Fruit fly (Drosophila melanogaster) whole organism, wandering third instar larva: Measurements from ENCODE around the gene GIIIspla2.
A peak's percentile ranks its signal among the peaks of the same experiment; 100 is the strongest.

Experiments
- Abd-B ChIP-seq: fragments of >200 bp; optimal IDR thresholded peaks from 2 replicates; lab custom pipeline; 2017; ENCODE audit warnings: missing biosample characterization, missing genetic modification characterization
- CG32264 ChIP-seq: fragments of 200-800 bp; sonication (Bioruptor generic); optimal IDR thresholded peaks from 2 replicates; lab custom pipeline; 2016; ENCODE audit warnings: missing biosample characterization, missing genetic modification characterization
- CrebA ChIP-seq: fragments of 200-800 bp; sonication (Bioruptor generic); optimal IDR thresholded peaks from 2 replicates; lab custom pipeline; 2016; ENCODE audit warnings: missing biosample characterization, mild to moderate bottlenecking, missing genetic modification characterization, borderline replicate concordance
- Dif ChIP-seq: fragments of 200-275, 200-300 bp; sonication (Bioruptor generic); optimal IDR thresholded peaks from 2 replicates; lab custom pipeline; 2018; ENCODE audit warnings: missing biosample characterization, missing genetic modification characterization; ENCODE audit not compliant: partially characterized antibody
- GATAd ChIP-seq: sonication (Bioruptor generic); optimal IDR thresholded peaks from 2 replicates; lab custom pipeline; 2016; ENCODE audit warnings: missing biosample characterization, missing genetic modification characterization
- HLH106 ChIP-seq: fragments of 200-800 bp; optimal IDR thresholded peaks from 3 replicates; lab custom pipeline; 2019; ENCODE audit warnings: missing biosample characterization, mild to moderate bottlenecking, missing genetic modification characterization, moderate library complexity
- Hnf4 ChIP-seq: fragments of 200-800 bp; sonication (Bioruptor generic); optimal IDR thresholded peaks from 2 replicates; lab custom pipeline; 2016; ENCODE audit warnings: missing biosample characterization, mild to moderate bottlenecking, missing genetic modification characterization
- Hr78 ChIP-seq: fragments of >200 bp; optimal IDR thresholded peaks from 2 replicates; lab custom pipeline; 2017; ENCODE audit warnings: missing biosample characterization, missing genetic modification characterization
- Hr83 ChIP-seq: fragments of 200-300 bp; sonication (Bioruptor generic); optimal IDR thresholded peaks from 2 replicates; lab custom pipeline; 2016; ENCODE audit warnings: missing biosample characterization, mild to moderate bottlenecking, missing genetic modification characterization, moderate library complexity; ENCODE audit not compliant: poor library complexity, severe bottlenecking
- Mio ChIP-seq: sonication (Bioruptor generic); optimal IDR thresholded peaks from 2 replicates; lab custom pipeline; 2016; ENCODE audit warnings: missing biosample characterization, missing genetic modification characterization
- N ChIP-seq: fragments of >200 bp; optimal IDR thresholded peaks from 2 replicates; lab custom pipeline; 2018; ENCODE audit warnings: missing biosample characterization, missing external identifiers, missing genetic modification characterization
- OdsH ChIP-seq: fragments of 200-800 bp; sonication (Bioruptor generic); optimal IDR thresholded peaks from 2 replicates; lab custom pipeline; 2016; ENCODE audit warnings: missing biosample characterization, mild to moderate bottlenecking, missing genetic modification characterization
- Rel ChIP-seq, 2 experiments: fragments of 200-800 bp; sonication (Bioruptor generic) in 1 of 2; optimal IDR thresholded peaks; 2 replicates in 1 of 2; 3 replicates in 1 of 2; lab custom pipeline; 2016 to 2019; ENCODE audit warnings: mild to moderate bottlenecking in 2 of 2, missing biosample characterization in 2 of 2, missing genetic modification characterization in 2 of 2, moderate library complexity in 1 of 2
- Sp1 ChIP-seq: fragments of 200-800 bp; sonication (Bioruptor generic); optimal IDR thresholded peaks from 3 replicates; lab custom pipeline; 2019; ENCODE audit warnings: missing biosample characterization, mild to moderate bottlenecking, missing genetic modification characterization, moderate library complexity
- Vsx2 ChIP-seq: fragments of 200-300, 225-300 bp; sonication (Bioruptor generic); optimal IDR thresholded peaks from 2 replicates; lab custom pipeline; 2018; ENCODE audit warnings: missing biosample characterization, missing genetic modification characterization; ENCODE audit not compliant: partially characterized antibody
- br ChIP-seq: fragments of 200-800 bp; sonication (Bioruptor generic); optimal IDR thresholded peaks from 2 replicates; lab custom pipeline; 2016; ENCODE audit warnings: missing biosample characterization, missing genetic modification characterization
- brk ChIP-seq: fragments of 200-800 bp; sonication (Bioruptor generic); optimal IDR thresholded peaks from 2 replicates; lab custom pipeline; 2016; ENCODE audit warnings: missing biosample characterization, mild to moderate bottlenecking, missing genetic modification characterization
- dl ChIP-seq, 2 experiments: fragments of 175-275, 200-275 bp in 1 of 2; fragments of 200-275 bp in 1 of 2; sonication (Bioruptor generic); optimal IDR thresholded peaks; lab custom pipeline; 2018; ENCODE audit warnings: mild to moderate bottlenecking in 2 of 2, missing biosample characterization in 2 of 2, missing genetic modification characterization in 2 of 2, moderate library complexity in 2 of 2; ENCODE audit not compliant: partially characterized antibody in 2 of 2, insufficient read depth in 1 of 2
- dmrt93B ChIP-seq: fragments of 200-800 bp; sonication (Bioruptor generic); optimal IDR thresholded peaks from 2 replicates; lab custom pipeline; 2018; ENCODE audit warnings: missing biosample characterization, mild to moderate bottlenecking, missing genetic modification characterization
- dsf ChIP-seq: sonication (Bioruptor generic); optimal IDR thresholded peaks from 2 replicates; lab custom pipeline; 2016; ENCODE audit warnings: missing biosample characterization, missing genetic modification characterization, borderline replicate concordance
- ey ChIP-seq: fragments of 200-800 bp; sonication (Bioruptor generic); optimal IDR thresholded peaks from 2 replicates; lab custom pipeline; 2016; ENCODE audit warnings: missing biosample characterization, missing genetic modification characterization
- foxo ChIP-seq, 2 experiments: fragments of 200-800 bp; sonication (Bioruptor generic); optimal IDR thresholded peaks; 2 replicates in 1 of 2; 3 replicates in 1 of 2; lab custom pipeline; 2016 to 2017; ENCODE audit warnings: missing biosample characterization in 2 of 2, missing genetic modification characterization in 2 of 2
- fru ChIP-seq: fragments of 200-800 bp; sonication (Bioruptor generic); optimal IDR thresholded peaks from 3 replicates; lab custom pipeline; 2016; ENCODE audit warnings: missing biosample characterization, mild to moderate bottlenecking, missing genetic modification characterization
- h ChIP-seq: fragments of 200-800 bp; sonication (Bioruptor generic); optimal IDR thresholded peaks from 3 replicates; lab custom pipeline; 2016; ENCODE audit warnings: missing biosample characterization, mild to moderate bottlenecking, missing genetic modification characterization
- jim ChIP-seq: fragments of 175-275, 200-325 bp; sonication (Bioruptor generic); optimal IDR thresholded peaks from 2 replicates; lab custom pipeline; 2016; ENCODE audit warnings: missing biosample characterization, mild to moderate bottlenecking, missing genetic modification characterization
- pan ChIP-seq: fragments of >200 bp; optimal IDR thresholded peaks from 2 replicates; lab custom pipeline; 2017
- psq ChIP-seq: fragments of 200-800 bp; sonication (Bioruptor generic); optimal IDR thresholded peaks from 3 replicates; lab custom pipeline; 2017; ENCODE audit warnings: missing biosample characterization, mild to moderate bottlenecking, missing genetic modification characterization, moderate library complexity
- rgr ChIP-seq: fragments of 200-800 bp; sonication (Bioruptor generic); optimal IDR thresholded peaks from 3 replicates; lab custom pipeline; 2016; ENCODE audit warnings: missing biosample characterization, mild to moderate bottlenecking, missing genetic modification characterization
- sage ChIP-seq: fragments of 200-800 bp; sonication (Bioruptor generic); optimal IDR thresholded peaks from 2 replicates; lab custom pipeline; 2016; ENCODE audit warnings: missing biosample characterization, mild to moderate bottlenecking, missing genetic modification characterization
- sv ChIP-seq: fragments of 200-800 bp; sonication (Bioruptor generic); optimal IDR thresholded peaks from 3 replicates; lab custom pipeline; 2016; ENCODE audit warnings: missing biosample characterization, missing genetic modification characterization
- tai ChIP-seq: sonication (Bioruptor generic); optimal IDR thresholded peaks from 2 replicates; lab custom pipeline; 2016; ENCODE audit warnings: missing biosample characterization, missing genetic modification characterization
- usp ChIP-seq: fragments of >200 bp; optimal IDR thresholded peaks from 2 replicates; lab custom pipeline; 2017; ENCODE audit warnings: missing biosample characterization, missing genetic modification characterization

The GIIIspla2 gene

dm6 chrX:8193017-8193556, 35.7 kb downstream of the GIIIspla2 start (continued):
- TF ChIP-seq sv (GFP tag; lab: Kevin White, UChicago) (no peak), Mio (GFP tag; lab: Kevin White, UChicago) (no peak), tai (GFP tag; lab: Kevin White, UChicago) (no peak), HLH106 (tag; lab: Kevin White, UChicago) (peak; percentile 21), Hnf4 (GFP tag; lab: Kevin White, UChicago) (peak; percentile 43), dsf (GFP tag; lab: Kevin White, UChicago) (no peak), h (GFP tag; lab: Kevin White, UChicago) (peak; percentile 68)

dm6 chrX:8194559-8194958, 37.1 kb downstream of the GIIIspla2 start:
- TF ChIP-seq jim (GFP tag; lab: Kevin White, UChicago) = no peak
- TF ChIP-seq CG32264 (GFP tag; lab: Kevin White, UChicago) = no peak
- TF ChIP-seq br (GFP tag; lab: Kevin White, UChicago) = no peak
- TF ChIP-seq ey (GFP tag; lab: Kevin White, UChicago) = no peak
- TF ChIP-seq sv (GFP tag; lab: Kevin White, UChicago) = no peak
- TF ChIP-seq usp (GFP tag; lab: Kevin White, UChicago) = no peak
- TF ChIP-seq Hr83 (GFP tag; lab: Kevin White, UChicago) = no peak
- TF ChIP-seq, all 38 proteins: peak for 0

dm6 chrX:8195449-8196156, 38.2 kb downstream of the GIIIspla2 start:
- no peak for TF ChIP-seq sage (GFP tag; lab: Kevin White, UChicago)
- TF ChIP-seq GATAd (GFP tag; lab: Kevin White, UChicago) = peak; percentile 72
- TF ChIP-seq CG32264 (GFP tag; lab: Kevin White, UChicago) = no peak
- TF ChIP-seq rgr = no peak

- TF ChIP-seq dl (GFP tag; optimal IDR thresholded peaks at IDR 0.05; lab: Kevin White, UChicago; ENCODE audit: insufficient read depth in 1 of 2, partially characterized antibody in 2 of 2) (no peak), ey (GFP tag; lab: Kevin White, UChicago) (no peak), Hr78 (GFP tag; lab: Kevin White, UChicago) (no peak), usp (GFP tag; lab: Kevin White, UChicago) (no peak), foxo (GFP tag; optimal IDR thresholded peaks at IDR 0.05; lab: Kevin White, UChicago) (peak in 1 of 2 experiments; percentile 19), tai (GFP tag; lab: Kevin White, UChicago) (no peak), Hnf4 (GFP tag; lab: Kevin White, UChicago) (no peak), Sp1 (GFP tag; lab: Kevin White, UChicago) (peak; percentile 37), sv (GFP tag; lab: Kevin White, UChicago) (no peak), pan (no peak), Dif (GFP tag; lab: Kevin White, UChicago) (no peak), psq (peak; percentile 7), Mio (GFP tag; lab: Kevin White, UChicago) (no peak), h (GFP tag; lab: Kevin White, UChicago) (no peak), OdsH (GFP tag; lab: Kevin White, UChicago) (peak; percentile 9), Rel (GFP tag; optimal IDR thresholded peaks at IDR 0.05; lab: Kevin White, UChicago) (no peak), Rel (tag; optimal IDR thresholded peaks at IDR 0.05; lab: Kevin White, UChicago) (no peak), CG32264 (GFP tag; lab: Kevin White, UChicago) (no peak), dsf (GFP tag; lab: Kevin White, UChicago) (no peak), HLH106 (tag; lab: Kevin White, UChicago) (peak; percentile 31), Abd-B (no peak), fru (GFP tag; lab: Kevin White, UChicago) (no peak), GATAd (GFP tag; lab: Kevin White, UChicago) (peak; percentile 15), N (GFP tag; lab: Kevin White, UChicago) (no peak), brk (GFP tag; lab: Kevin White, UChicago) (no peak), rgr (no peak), CrebA (GFP tag; lab: Kevin White, UChicago) (no peak), Vsx2 (GFP tag; lab: Kevin White, UChicago) (no peak), dmrt93B (GFP tag; lab: Kevin White, UChicago) (peak; percentile 10)
- TF ChIP-seq, all 38 proteins: peak for 7
Observed at dm6 chrX:8196157-8196526, 38.7 kb downstream of the GIIIspla2 start.
